Worm (Caenorhabditis elegans) whole organism, L2 larva: Measurements from ENCODE around the gene Y43F8C.17.

ENCODE experiments used
- C34F6.9 ChIP-seq: fragments of 150-350 bp; optimal IDR thresholded peaks from 2 replicates; lab custom pipeline; 2014; ENCODE audit warnings: missing biosample characterization, missing genetic modification characterization
- ama-1 ChIP-seq: fragments of 150-350 bp; optimal IDR thresholded peaks from 2 replicates; lab custom pipeline; 2018; ENCODE audit warnings: inconsistent platforms
- ceh-82 ChIP-seq: fragments of 150-350 bp; optimal IDR thresholded peaks from 2 replicates; lab custom pipeline; 2014; ENCODE audit warnings: missing biosample characterization, missing genetic modification characterization
- elt-1 ChIP-seq: fragments of 150-350 bp; optimal IDR thresholded peaks from 2 replicates; lab custom pipeline; 2014; ENCODE audit warnings: missing biosample characterization, missing genetic modification characterization
- lin-11 ChIP-seq: fragments of 150-350 bp; sonication (generic microtip); optimal IDR thresholded peaks from 2 replicates; lab custom pipeline; 2014; ENCODE audit warnings: missing biosample characterization, missing genetic modification characterization, inconsistent platforms, mixed read lengths
- lin-13 ChIP-seq: fragments of 150-350 bp; optimal IDR thresholded peaks from 2 replicates; lab custom pipeline; 2014; ENCODE audit warnings: missing biosample characterization, missing genetic modification reagents, missing genetic modification characterization
- lsy-2 ChIP-seq, 2 experiments: fragments of 150-350 bp in 1 of 2; sonication (generic microtip) in 1 of 2; optimal IDR thresholded peaks; 2 replicates each; lab custom pipeline; 2014 to 2017; ENCODE audit warnings: missing biosample characterization in 2 of 2, missing genetic modification characterization in 2 of 2
- nhr-12 ChIP-seq: fragments of 150-350 bp; optimal IDR thresholded peaks from 2 replicates; lab custom pipeline; 2014; ENCODE audit warnings: missing biosample characterization, missing genetic modification characterization
- nhr-25 ChIP-seq: fragments of 150-350 bp; sonication (generic microtip); optimal IDR thresholded peaks from 3 replicates; lab custom pipeline; 2014; ENCODE audit warnings: missing biosample characterization, missing genetic modification characterization

DNA sequence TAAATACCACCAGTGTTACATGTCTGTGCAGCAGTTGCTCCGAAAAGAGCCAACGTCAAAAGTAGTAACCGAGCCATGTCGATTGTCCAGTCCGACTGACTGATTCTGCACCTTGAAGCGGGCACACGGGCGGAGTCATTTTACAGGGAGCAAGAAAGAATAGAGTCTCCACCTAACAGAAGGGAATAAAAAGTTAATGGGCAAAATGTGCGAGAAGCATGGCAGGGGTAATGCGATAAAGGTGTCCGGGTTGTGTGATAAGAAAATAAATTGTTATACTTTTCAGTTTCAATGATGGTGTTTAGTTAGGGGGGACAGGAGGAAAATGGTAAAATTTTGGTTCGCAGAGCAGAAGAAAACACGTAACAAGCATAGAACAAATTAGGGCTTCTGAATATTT lies 39.3 kb downstream of the Y43F8C.17 start, which contains the start of gene clec-50:
- TF ChIP-seq nhr-12 (no peak), nhr-25 (no peak), ama-1 (no peak), lin-11 (tag; lab: Kevin White, UChicago) (no peak), lsy-2 (tag; optimal IDR thresholded peaks at IDR 0.05; lab: Kevin White, UChicago) (no peak), C34F6.9 (tag; lab: Kevin White, UChicago) (no peak), ceh-82 (tag; lab: Kevin White, UChicago) (no peak), elt-1 (tag; lab: Kevin White, UChicago) (no peak), lin-13 (GFP tag; lab: Kevin White, UChicago) (no peak)
